Worm (Caenorhabditis elegans) whole organism, young adult: ENCODE results near the gene F44B9.8.

Source experiments
- F23B12.7 ChIP-seq: sonication (generic microtip); optimal IDR thresholded peaks from 2 replicates; lab custom pipeline; 2017; ENCODE audit warnings: missing genetic modification characterization, mild to moderate bottlenecking, missing compliant biosample characterization, antibody characterized with exemption, moderate library complexity; ENCODE audit not compliant: insufficient read depth
- Y53G8AR.9 ChIP-seq: fragments of 200-800 bp; sonication (Bioruptor generic); conservative IDR thresholded peaks from 2 replicates; pipeline ENCODE4 v1.3.6; 2022; ENCODE audit warnings: missing genetic modification reagents, missing genetic modification characterization, missing compliant biosample characterization
- unc-62 ChIP-seq: fragments of 150-350 bp; optimal IDR thresholded peaks from 2 replicates; lab custom pipeline; 2014; ENCODE audit warnings: missing biosample characterization, missing genetic modification reagents, missing genetic modification characterization
- ztf-25 ChIP-seq: fragments of 200-800 bp; sonication (Bioruptor generic); IDR thresholded peaks from 2 replicates; pipeline ENCODE4 v1.3.6; 2022; ENCODE audit warnings: missing genetic modification reagents, missing genetic modification characterization, missing compliant biosample characterization

DNA sequence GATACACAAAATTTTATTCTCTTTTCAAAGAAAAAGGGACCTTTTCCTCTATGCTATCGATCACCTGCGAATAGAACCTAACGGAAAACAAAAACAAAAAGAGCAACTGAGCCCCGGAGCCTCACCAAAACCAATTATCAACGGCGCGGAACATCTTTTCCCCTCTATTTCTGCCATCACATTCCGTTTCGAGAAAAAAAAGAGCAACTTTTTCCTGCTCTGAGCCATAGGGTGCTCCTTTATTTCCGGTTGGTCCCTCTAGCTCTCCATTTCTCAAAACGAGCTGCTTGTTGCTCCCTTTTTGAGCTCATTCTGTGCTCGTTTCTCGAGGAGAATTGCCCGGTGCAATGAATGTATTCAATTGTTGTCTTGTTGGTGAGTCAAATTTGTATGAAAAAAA, 49.8 kb downstream of the F44B9.8 start, which contains the start of gene clp-1:
- TF ChIP-seq F23B12.7 (tag; lab: Kevin White, UChicago) (no peak), ztf-25 (GFP tag; lab: Robert Waterston, UW) (no peak), unc-62 (GFP tag; lab: Kevin White, UChicago) (no peak), Y53G8AR.9 (GFP tag; lab: Robert Waterston, UW) (no peak)
